Worm (Caenorhabditis elegans) whole organism, L4/young adult: Measurements from ENCODE around the gene srx-77.

Experiments
- W03F9.2 ChIP-seq: fragments of 150-350 bp; optimal IDR thresholded peaks from 2 replicates; lab custom pipeline; 2014; ENCODE audit warnings: missing biosample characterization, missing genetic modification characterization
- him-1 ChIP-seq: sonication (generic microtip); optimal IDR thresholded peaks from 2 replicates; lab custom pipeline; 2016; ENCODE audit warnings: missing genotype, missing genetic modification reagents, missing genetic modification characterization, missing compliant biosample characterization

- TF ChIP-seq him-1 (no peak), W03F9.2 (tag; lab: Kevin White, UChicago) (no peak)
Observed at ce11 chrV:4647279-4647819, 21.2 kb downstream of the srx-77 start.
